Worm (Caenorhabditis elegans) whole organism, young adult: ENCODE data around the gene msi-1.
A peak's percentile ranks its signal among the peaks of the same experiment; 100 is the strongest.

Experiments used
- B0336.3 ChIP-seq: fragments of 200-800 bp; sonication (Bioruptor generic); IDR thresholded peaks from 2 replicates; pipeline ENCODE4 v1.3.6; 2022; ENCODE audit warnings: missing genetic modification characterization, missing compliant biosample characterization
- C17E4.6 ChIP-seq: fragments of 200-800 bp; sonication (Bioruptor generic); IDR thresholded peaks from 2 replicates; pipeline ENCODE4 v1.3.6; 2022; ENCODE audit warnings: missing genetic modification reagents, missing genetic modification characterization, missing compliant biosample characterization
- F10E7.11 ChIP-seq: sonication (generic microtip); optimal IDR thresholded peaks from 2 replicates; lab custom pipeline; 2017; ENCODE audit warnings: mild to moderate bottlenecking, missing genetic modification characterization, moderate library complexity, missing compliant biosample characterization
- F23B12.7 ChIP-seq: sonication (generic microtip); optimal IDR thresholded peaks from 2 replicates; lab custom pipeline; 2017; ENCODE audit warnings: missing genetic modification characterization, mild to moderate bottlenecking, missing compliant biosample characterization, antibody characterized with exemption, moderate library complexity; ENCODE audit not compliant: insufficient read depth
- F57A8.1 ChIP-seq: fragments of 200-800 bp; sonication (Bioruptor generic); optimal IDR thresholded peaks from 2 replicates; lab custom pipeline; 2018; ENCODE audit warnings: mild to moderate bottlenecking, missing genetic modification characterization, moderate library complexity, missing compliant biosample characterization
- T07F8.4 ChIP-seq: sonication (generic microtip); optimal IDR thresholded peaks from 2 replicates; lab custom pipeline; 2016; ENCODE audit warnings: mild to moderate bottlenecking, missing genetic modification characterization, moderate library complexity, missing compliant biosample characterization
- T26A5.8 ChIP-seq: sonication (generic microtip); optimal IDR thresholded peaks from 2 replicates; lab custom pipeline; 2016; ENCODE audit warnings: missing genetic modification characterization, missing compliant biosample characterization
- Y56A3A.18 ChIP-seq: fragments of 200-800 bp; sonication (Bioruptor generic); IDR thresholded peaks from 2 replicates; pipeline ENCODE4 v1.3.6; 2022; ENCODE audit warnings: missing genetic modification reagents, missing genetic modification characterization, missing compliant biosample characterization
- Y95B8A.8 ChIP-seq: fragments of 200-800 bp; sonication (Bioruptor generic); IDR thresholded peaks from 2 replicates; pipeline ENCODE4 v1.3.6; 2022; ENCODE audit warnings: missing genetic modification reagents, missing genetic modification characterization, missing compliant biosample characterization
- athp-1 ChIP-seq: sonication (generic microtip); optimal IDR thresholded peaks from 2 replicates; lab custom pipeline; 2017; ENCODE audit warnings: mild to moderate bottlenecking, missing genetic modification characterization, missing compliant biosample characterization
- attf-3 ChIP-seq: fragments of 200-800 bp; sonication (Bioruptor generic); conservative IDR thresholded peaks from 2 replicates; pipeline ENCODE4 v1.3.6; 2022; ENCODE audit warnings: missing genetic modification reagents, missing genetic modification characterization, missing compliant biosample characterization
- cebp-1 ChIP-seq, 2 experiments: fragments of 200-800 bp in 1 of 2; sonication (Bioruptor generic) in 1 of 2; sonication (generic microtip) in 1 of 2; IDR thresholded peaks in 1 of 2; optimal IDR thresholded peaks in 1 of 2; 2 replicates each; pipeline versions ENCODE4 v1.3.6 to Lab custom; 2017 to 2022; ENCODE audit warnings: missing compliant biosample characterization in 2 of 2, missing genetic modification characterization in 2 of 2, mild to moderate bottlenecking in 1 of 2, missing genetic modification reagents in 1 of 2, moderate library complexity in 1 of 2
- ceh-100 ChIP-seq: fragments of 200-800 bp; sonication (Bioruptor generic); IDR thresholded peaks from 2 replicates; pipeline ENCODE4 v1.3.6; 2022; ENCODE audit warnings: missing genetic modification reagents, missing genetic modification characterization, missing compliant biosample characterization
- ceh-27 ChIP-seq: fragments of 200-800 bp; sonication (Bioruptor generic); optimal IDR thresholded peaks from 2 replicates; lab custom pipeline; 2018; ENCODE audit warnings: mild to moderate bottlenecking, missing genetic modification characterization, moderate library complexity, missing compliant biosample characterization
- ceh-40 ChIP-seq: fragments of 200-800 bp; sonication (Bioruptor generic); IDR thresholded peaks from 2 replicates; pipeline ENCODE4 v1.3.6; 2022; ENCODE audit warnings: missing genetic modification characterization, missing compliant biosample characterization
- ceh-91 ChIP-seq: fragments of 200-800 bp; sonication (Bioruptor generic); IDR thresholded peaks from 2 replicates; pipeline ENCODE4 v1.3.6; 2022; ENCODE audit warnings: missing genetic modification reagents, missing genetic modification characterization, missing compliant biosample characterization
- die-1 ChIP-seq: sonication (generic microtip); optimal IDR thresholded peaks from 2 replicates; lab custom pipeline; 2016; ENCODE audit warnings: missing genotype, mild to moderate bottlenecking, missing genetic modification characterization, missing compliant biosample characterization
- dox-1 ChIP-seq: fragments of 200-800 bp; sonication (Bioruptor generic); IDR thresholded peaks from 2 replicates; pipeline ENCODE4 v1.3.6; 2022; ENCODE audit warnings: missing genetic modification reagents, missing genetic modification characterization, missing compliant biosample characterization
- dpl-1 ChIP-seq: fragments of 150-350 bp; optimal IDR thresholded peaks from 2 replicates; lab custom pipeline; 2014; ENCODE audit warnings: missing biosample characterization, missing genetic modification reagents, missing genetic modification characterization
- egl-18 ChIP-seq: fragments of 200-800 bp; sonication (Bioruptor generic); IDR thresholded peaks from 2 replicates; pipeline ENCODE4 v1.3.6; 2022; ENCODE audit warnings: missing genetic modification reagents, missing genetic modification characterization, missing compliant biosample characterization
- egrh-3 ChIP-seq: fragments of 200-800 bp; sonication (Bioruptor generic); IDR thresholded peaks from 2 replicates; pipeline ENCODE4 v1.3.6; 2022; ENCODE audit warnings: missing genetic modification reagents, missing genetic modification characterization, missing compliant biosample characterization
- ekl-4 ChIP-seq: fragments of 200-800 bp; sonication (Bioruptor generic); IDR thresholded peaks from 2 replicates; pipeline ENCODE4 v1.3.6; 2022; ENCODE audit warnings: missing genetic modification reagents, missing genetic modification characterization, missing compliant biosample characterization
- hlh-12 ChIP-seq: sonication (generic microtip); optimal IDR thresholded peaks from 2 replicates; lab custom pipeline; 2016; ENCODE audit warnings: missing genetic modification characterization, missing compliant biosample characterization
- mcd-1 ChIP-seq: fragments of 200-800 bp; sonication (Bioruptor generic); IDR thresholded peaks from 2 replicates; pipeline ENCODE4 v1.3.6; 2022; ENCODE audit warnings: missing genetic modification reagents, missing genetic modification characterization, missing compliant biosample characterization
- mel-28 ChIP-seq: sonication (generic microtip); optimal IDR thresholded peaks from 2 replicates; lab custom pipeline; 2016; ENCODE audit warnings: borderline replicate concordance, mild to moderate bottlenecking, missing genetic modification characterization, missing compliant biosample characterization
- mes-4 ChIP-seq: sonication (generic microtip); optimal IDR thresholded peaks from 2 replicates; lab custom pipeline; 2016; ENCODE audit warnings: missing genotype, missing genetic modification characterization, missing compliant biosample characterization
- mxl-1 ChIP-seq: sonication (generic microtip); optimal IDR thresholded peaks from 2 replicates; lab custom pipeline; 2016; ENCODE audit warnings: missing genetic modification characterization, missing compliant biosample characterization
- nfya-1 ChIP-seq: sonication (generic microtip); optimal IDR thresholded peaks from 2 replicates; lab custom pipeline; 2017; ENCODE audit warnings: antibody characterized with exemption, missing compliant biosample characterization, missing genetic modification characterization, borderline replicate concordance; ENCODE audit not compliant: insufficient read depth
- nhr-27 ChIP-seq: fragments of 200-800 bp; sonication (Bioruptor generic); optimal IDR thresholded peaks from 2 replicates; lab custom pipeline; 2018; ENCODE audit warnings: mild to moderate bottlenecking, missing genetic modification characterization, moderate library complexity, missing compliant biosample characterization
- nhr-90 ChIP-seq: sonication (generic microtip); optimal IDR thresholded peaks from 2 replicates; lab custom pipeline; 2016; ENCODE audit warnings: missing genotype, mild to moderate bottlenecking, missing genetic modification characterization, missing compliant biosample characterization
- pha-4 ChIP-seq: fragments of 150-350 bp; sonication (generic microtip); optimal IDR thresholded peaks from 2 replicates; lab custom pipeline; 2014; ENCODE audit warnings: missing biosample characterization, missing genetic modification reagents, missing genetic modification characterization
- rpc-1 ChIP-seq, 2 experiments: fragments of 150-350 bp in 1 of 2; sonication (generic microtip) in 1 of 2; optimal IDR thresholded peaks; 2 replicates each; lab custom pipeline; 2014 to 2018; ENCODE audit warnings: missing biosample characterization in 1 of 2, missing genetic modification characterization in 1 of 2, missing genetic modification reagents in 1 of 2, missing genotype in 1 of 2
- sdz-38 ChIP-seq: sonication (generic microtip); optimal IDR thresholded peaks from 2 replicates; lab custom pipeline; 2016; ENCODE audit warnings: missing genotype, missing genetic modification characterization, missing compliant biosample characterization
- snpc-1.3 ChIP-seq: sonication (generic microtip); optimal IDR thresholded peaks from 2 replicates; lab custom pipeline; 2017; ENCODE audit warnings: missing genetic modification characterization, mild to moderate bottlenecking, missing compliant biosample characterization, antibody characterized with exemption, moderate library complexity, missing genotype, missing genetic modification reagents; ENCODE audit not compliant: insufficient read depth
- snpc-3.4 ChIP-seq: sonication (generic microtip); optimal IDR thresholded peaks from 2 replicates; lab custom pipeline; 2017; ENCODE audit warnings: missing genetic modification characterization, mild to moderate bottlenecking, missing compliant biosample characterization, antibody characterized with exemption, moderate library complexity, missing genotype, missing genetic modification reagents
- somi-1 ChIP-seq: fragments of 200-800 bp; sonication (Bioruptor generic); optimal IDR thresholded peaks from 2 replicates; lab custom pipeline; 2018; ENCODE audit warnings: mild to moderate bottlenecking, missing genetic modification characterization, missing compliant biosample characterization
- tbp1 ChIP-seq: fragments of 200-800 bp; sonication (Bioruptor generic); optimal IDR thresholded peaks from 2 replicates; lab custom pipeline; 2018; ENCODE audit warnings: mild to moderate bottlenecking, missing genetic modification characterization, missing compliant biosample characterization
- tlf-1 ChIP-seq: fragments of 200-800 bp; sonication (Bioruptor generic); optimal IDR thresholded peaks from 2 replicates; lab custom pipeline; 2018; ENCODE audit warnings: mild to moderate bottlenecking, missing genetic modification characterization, missing compliant biosample characterization
- unc-130 ChIP-seq: sonication (generic microtip); optimal IDR thresholded peaks from 2 replicates; lab custom pipeline; 2016; ENCODE audit warnings: missing genetic modification reagents, missing genetic modification characterization, missing compliant biosample characterization
- xnd-1 ChIP-seq: sonication (generic microtip); optimal IDR thresholded peaks from 2 replicates; lab custom pipeline; 2016; ENCODE audit warnings: missing genotype, missing genetic modification reagents, missing genetic modification characterization, missing compliant biosample characterization
- zfh-2 ChIP-seq: fragments of 200-800 bp; sonication (Bioruptor generic); conservative IDR thresholded peaks from 2 replicates; pipeline ENCODE4 v1.3.6; 2022; ENCODE audit warnings: missing genetic modification reagents, missing genetic modification characterization, missing compliant biosample characterization
- ztf-18 ChIP-seq: sonication (generic microtip); optimal IDR thresholded peaks from 2 replicates; lab custom pipeline; 2016; ENCODE audit warnings: missing genotype, mild to moderate bottlenecking, missing genetic modification characterization, missing compliant biosample characterization
- ztf-28 ChIP-seq: fragments of 200-800 bp; sonication (Bioruptor generic); IDR thresholded peaks from 2 replicates; pipeline ENCODE4 v1.3.6; 2022; ENCODE audit warnings: missing genetic modification reagents, missing genetic modification characterization, missing compliant biosample characterization
- ztf-6 ChIP-seq: fragments of 200-800 bp; sonication (Bioruptor generic); IDR thresholded peaks from 2 replicates; pipeline ENCODE4 v1.3.6; 2022; ENCODE audit warnings: missing genetic modification reagents, missing genetic modification characterization, missing compliant biosample characterization

Gene msi-1

DNA sequence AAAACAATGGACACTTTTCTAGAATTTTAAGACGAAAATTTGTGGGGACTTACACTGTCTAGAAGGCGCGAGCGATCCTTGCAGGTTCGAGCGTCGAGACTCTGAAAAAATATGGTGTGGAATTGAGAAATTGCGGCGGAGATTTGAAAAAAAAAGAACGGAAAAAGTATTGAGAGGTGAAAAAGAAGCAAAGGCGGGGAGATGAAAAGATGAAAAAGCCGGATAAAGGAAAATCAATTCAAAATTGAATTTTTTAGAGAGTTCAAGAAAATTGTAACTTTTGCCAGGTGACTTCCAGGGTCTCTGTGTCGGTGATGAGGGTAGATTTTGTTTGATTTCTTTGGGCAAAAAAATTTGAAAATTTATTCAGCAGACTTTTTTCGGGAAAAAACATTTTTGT, at the start of gene msi-1:
Gene msi-1, minus strand, starts transcription at position 101 of the 400 bp plus-strand sequence.
- no peak for TF ChIP-seq hlh-12 (tag; lab: Kevin White, UChicago)
- TF ChIP-seq tlf-1 (GFP tag; lab: Kevin White, UChicago), result no peak
- no peak for TF ChIP-seq cebp-1 (GFP tag; IDR thresholded peaks at IDR 0.05; lab: Robert Waterston, UW)
- no peak for TF ChIP-seq cebp-1 (tag; optimal IDR thresholded peaks at IDR 0.05; lab: Kevin White, UChicago)
- no peak for TF ChIP-seq nhr-90
- no peak for TF ChIP-seq xnd-1 (tag; lab: Kevin White, UChicago)
- TF ChIP-seq dox-1 (GFP tag; lab: Robert Waterston, UW), result no peak
- TF ChIP-seq nfya-1, result no peak
- TF ChIP-seq somi-1, result no peak
- no peak for TF ChIP-seq ceh-100 (GFP tag; lab: Robert Waterston, UW)
- no peak for TF ChIP-seq nhr-27 (tag; lab: Kevin White, UChicago)
- no peak for TF ChIP-seq mxl-1
- TF ChIP-seq T07F8.4 (tag; lab: Kevin White, UChicago), result no peak
- no peak for TF ChIP-seq mes-4
- no peak for TF ChIP-seq die-1
- no peak for TF ChIP-seq dpl-1 (GFP tag; lab: Kevin White, UChicago)
- TF ChIP-seq egl-18 (GFP tag; lab: Robert Waterston, UW), result no peak
- no peak for TF ChIP-seq F57A8.1 (GFP tag; lab: Kevin White, UChicago)
- no peak for TF ChIP-seq ceh-91 (GFP tag; lab: Robert Waterston, UW)

DNA sequence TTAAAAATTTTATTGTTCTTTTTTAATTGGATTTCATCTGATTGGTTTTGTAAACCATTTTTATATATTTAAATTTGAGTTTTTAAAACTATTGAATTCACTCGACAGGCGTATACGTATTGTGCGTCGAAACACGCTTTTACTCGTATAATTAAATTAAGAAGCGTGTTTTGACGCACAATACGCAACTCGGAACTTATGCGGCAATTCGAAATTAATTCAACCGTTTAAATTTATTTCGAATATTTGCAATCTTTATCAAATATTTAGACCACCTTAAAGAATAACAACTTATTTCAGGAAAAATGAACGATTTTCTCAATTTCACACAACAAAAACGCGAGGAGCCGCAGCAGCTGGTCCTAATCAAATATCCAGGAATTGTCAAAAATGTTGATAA, 45.7 kb upstream of the msi-1 start, which contains the start of gene tftc-5:
Gene tftc-5, plus strand, starts transcription at position 301 of the 400 bp plus-strand sequence.
- TF ChIP-seq T26A5.8 (tag; lab: Kevin White, UChicago) (no peak), snpc-3.4 (tag; lab: Kevin White, UChicago) (peak; percentile 7)
- TF ChIP-seq, all 124 proteins: peak for 1

DNA sequence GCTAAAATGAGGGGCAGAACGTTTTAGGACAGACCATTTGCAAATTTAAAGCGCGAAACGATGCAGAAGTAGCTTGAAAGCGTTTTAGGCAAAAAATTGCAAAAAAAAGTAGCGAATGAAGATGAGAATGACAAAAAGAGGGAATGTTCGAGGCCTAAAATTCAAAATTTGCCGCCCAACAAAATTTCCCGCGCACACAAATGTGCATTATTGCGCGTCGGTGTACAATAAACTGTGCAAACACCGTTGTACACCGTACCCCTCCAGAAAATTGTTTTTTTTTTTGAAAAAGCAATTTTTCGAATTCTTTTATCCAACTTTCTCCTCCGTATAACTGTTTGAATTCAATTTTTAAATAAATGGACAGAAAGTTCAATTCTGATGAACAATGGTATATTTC, 43.6 kb upstream of the msi-1 start, which contains the start of gene snpc-3.4:
Gene snpc-3.4, plus strand, starts transcription at position 237 of the 400 bp plus-strand sequence.
- TF ChIP-seq Y56A3A.18, result no peak
- no peak for TF ChIP-seq nhr-27 (tag; lab: Kevin White, UChicago)
- no peak for TF ChIP-seq zfh-2 (GFP tag; lab: Robert Waterston, UW)
- TF ChIP-seq pha-4 (tag; lab: Kevin White, UChicago), result no peak
- peak; percentile 96 for TF ChIP-seq dpl-1 (GFP tag; lab: Kevin White, UChicago)
- peak; percentile 44 for TF ChIP-seq athp-1 (tag; lab: Kevin White, UChicago)
- peak; percentile 78 for TF ChIP-seq ztf-18
- TF ChIP-seq ceh-40 (GFP tag; lab: Robert Waterston, UW), result no peak
- peak; percentile 65 for TF ChIP-seq tbp1 (GFP tag; lab: Kevin White, UChicago)
- TF ChIP-seq xnd-1 (tag; lab: Kevin White, UChicago), result peak; percentile 94
- peak; percentile 84; the same call in 1 of the 2 replicates for TF ChIP-seq ztf-28 (GFP tag; lab: Robert Waterston, UW)
- peak; percentile 88 for TF ChIP-seq ekl-4 (GFP tag; lab: Robert Waterston, UW)
- 0 out of 2 replicates have a peak, but pooled peaks have one; percentile 18 for TF ChIP-seq ztf-6
- peak; percentile 61; the same call in 1 of the 2 replicates for TF ChIP-seq ceh-100 (GFP tag; lab: Robert Waterston, UW)
- TF ChIP-seq rpc-1 (optimal IDR thresholded peaks at IDR 0.05; lab: Kevin White, UChicago), result peak; percentile 9
- TF ChIP-seq rpc-1 (tag; optimal IDR thresholded peaks at IDR 0.05; lab: Kevin White, UChicago), result no peak
- peak; percentile 94 for TF ChIP-seq tlf-1 (GFP tag; lab: Kevin White, UChicago)
- no peak for TF ChIP-seq mel-28 (tag; lab: Kevin White, UChicago)
- 0 out of 2 replicates have a peak, but pooled peaks have one; percentile 16 for TF ChIP-seq egrh-3 (GFP tag; lab: Robert Waterston, UW)
- TF ChIP-seq Y95B8A.8 (GFP tag; lab: Robert Waterston, UW), result peak; percentile 95
- no peak for TF ChIP-seq sdz-38
- TF ChIP-seq mcd-1 (GFP tag; lab: Robert Waterston, UW), result peak; percentile 77
- TF ChIP-seq attf-3 (GFP tag; lab: Robert Waterston, UW), result peak; percentile 63; the same call in 1 of the 2 replicates
- peak; percentile 84 for TF ChIP-seq B0336.3 (GFP tag; lab: Robert Waterston, UW)
- no peak for TF ChIP-seq F10E7.11 (tag; lab: Kevin White, UChicago)
- peak; percentile 81 for TF ChIP-seq unc-130 (GFP tag; lab: Kevin White, UChicago)
- TF ChIP-seq snpc-1.3 (tag; lab: Kevin White, UChicago), result peak; percentile 73
- peak; percentile 21 for TF ChIP-seq F23B12.7 (tag; lab: Kevin White, UChicago)
- peak; percentile 86 for TF ChIP-seq C17E4.6
- peak; percentile 71 for TF ChIP-seq ceh-27 (GFP tag; lab: Kevin White, UChicago)
